Worm (Caenorhabditis elegans): Measurements from ENCODE around the gene F36H1.12.

Gene F36H1.12

DNA sequence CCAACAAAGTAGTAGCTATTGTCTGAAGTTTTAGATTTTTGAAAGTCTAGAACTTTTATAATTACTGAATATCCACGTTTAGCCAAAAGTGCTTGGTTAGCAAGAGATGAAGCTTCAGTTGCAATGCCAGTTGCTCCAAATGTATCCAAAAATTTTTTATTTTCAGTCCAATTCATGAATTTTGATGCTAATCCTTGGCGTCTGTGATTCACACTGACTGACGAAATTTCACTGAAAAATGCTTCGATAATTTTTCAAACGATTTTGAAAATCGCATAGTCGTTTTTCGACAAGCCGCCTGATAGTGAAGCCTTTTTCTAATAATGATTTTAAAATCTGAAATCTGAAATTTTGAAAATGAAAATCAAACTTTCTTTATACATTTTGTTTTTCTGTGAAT lies 40.5 kb upstream of the F36H1.12 start:
- TF ChIP-seq pes-1 (GFP tag; IDR thresholded peaks at IDR 0.05) (no peak), B0310.2 (tag; optimal IDR thresholded peaks at IDR 0.05) (no peak), aly-1 (tag; optimal IDR thresholded peaks at IDR 0.05) (no peak), ets-7 (tag; optimal IDR thresholded peaks at IDR 0.05) (no peak), sea-1 (GFP tag; conservative IDR thresholded peaks at IDR 0.05) (no peak), ceh-13 (GFP tag; optimal IDR thresholded peaks at IDR 0.05) (no peak), scrt-1 (GFP tag; IDR thresholded peaks at IDR 0.05) (no peak), tra-4 (tag; optimal IDR thresholded peaks at IDR 0.05) (no peak), hmbx-1 (tag; optimal IDR thresholded peaks at IDR 0.05) (no peak), flt-1 (GFP tag; IDR thresholded peaks at IDR 0.05) (no peak), hnd-1 (tag; optimal IDR thresholded peaks at IDR 0.05) (no peak), hmg-4 (GFP tag; optimal IDR thresholded peaks at IDR 0.05) (no peak), tbx-11 (GFP tag; IDR thresholded peaks at IDR 0.05) (no peak), ceh-36 (tag; optimal IDR thresholded peaks at IDR 0.05) (no peak), ama-1 (optimal IDR thresholded peaks at IDR 0.05) (no peak), F13C5.2 (tag; optimal IDR thresholded peaks at IDR 0.05) (no peak), tbx-37 (GFP tag; conservative IDR thresholded peaks at IDR 0.05) (no peak)

DNA sequence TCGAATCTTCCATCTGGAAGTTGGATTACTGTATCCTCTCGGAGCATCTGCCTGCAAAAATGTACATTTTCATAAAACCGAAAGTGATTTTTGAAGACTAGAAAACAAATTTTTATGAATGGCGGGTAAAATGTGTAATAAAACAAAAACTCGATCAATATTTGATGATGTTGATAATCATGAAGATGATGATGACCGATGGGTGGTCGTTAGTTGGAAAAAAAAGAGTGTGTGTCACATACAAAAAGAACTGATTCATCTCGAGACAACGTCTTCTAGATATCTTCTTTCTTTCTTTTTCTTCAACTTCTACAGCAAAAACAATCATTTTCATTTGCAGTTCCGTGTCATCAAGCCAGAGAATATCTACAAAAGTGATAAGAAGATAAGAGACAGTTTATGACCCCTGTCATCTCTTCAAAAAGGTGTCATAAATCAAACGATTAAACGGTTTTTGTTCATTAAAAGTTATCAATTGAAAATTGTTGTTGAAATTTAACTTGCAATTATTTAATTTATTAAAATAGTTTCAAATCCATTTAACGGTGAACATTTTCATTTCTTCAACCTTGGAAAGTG lies 39.1 kb upstream of the F36H1.12 start, which contains the start of gene bcc-1:
Gene bcc-1, minus strand, starts transcription at position 51 of the 579 bp plus-strand sequence.
- TF ChIP-seq flt-1 (GFP tag; IDR thresholded peaks at IDR 0.05) (no peak), hnd-1 (tag; optimal IDR thresholded peaks at IDR 0.05) (no peak), hmbx-1 (tag; optimal IDR thresholded peaks at IDR 0.05) (no peak), B0310.2 (tag; optimal IDR thresholded peaks at IDR 0.05) (no peak), ceh-36 (tag; optimal IDR thresholded peaks at IDR 0.05) (no peak), tra-4 (tag; optimal IDR thresholded peaks at IDR 0.05) (no peak), ceh-13 (GFP tag; optimal IDR thresholded peaks at IDR 0.05) (no peak), F13C5.2 (tag; optimal IDR thresholded peaks at IDR 0.05) (no peak), tbx-37 (GFP tag; conservative IDR thresholded peaks at IDR 0.05) (no peak), aly-1 (tag; optimal IDR thresholded peaks at IDR 0.05) (no peak), pes-1 (GFP tag; IDR thresholded peaks at IDR 0.05) (no peak), hmg-4 (GFP tag; optimal IDR thresholded peaks at IDR 0.05) (no peak), ets-7 (tag; optimal IDR thresholded peaks at IDR 0.05) (no peak), sea-1 (GFP tag; conservative IDR thresholded peaks at IDR 0.05) (no peak), tbx-11 (GFP tag; IDR thresholded peaks at IDR 0.05) (no peak), scrt-1 (GFP tag; IDR thresholded peaks at IDR 0.05) (no peak), ama-1 (optimal IDR thresholded peaks at IDR 0.05) (no peak)

DNA sequence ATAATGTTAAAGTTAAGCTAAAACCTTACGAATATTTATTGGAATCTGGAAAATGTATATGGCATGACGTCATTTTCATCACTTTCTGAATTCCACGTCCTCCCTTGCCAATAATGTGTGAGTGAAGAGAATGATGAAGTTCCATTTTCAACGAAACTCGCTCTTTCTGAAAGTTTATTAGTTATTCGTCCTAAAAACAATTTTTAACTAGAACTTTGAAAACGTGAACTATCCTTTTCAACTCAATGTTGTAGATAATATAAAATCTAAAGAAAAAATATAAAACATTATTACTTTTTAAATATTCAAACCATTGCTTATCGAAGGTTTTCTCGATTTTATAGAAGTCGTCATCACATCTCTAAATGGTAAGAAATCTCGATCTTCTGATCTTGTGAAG lies 36.0 kb upstream of the F36H1.12 start, which contains the start of gene M7.7:
Gene M7.7, plus strand, starts transcription at position 301 of the 400 bp plus-strand sequence.
- no peak for TF ChIP-seq ceh-36 (tag; optimal IDR thresholded peaks at IDR 0.05)
- no peak for TF ChIP-seq ama-1 (optimal IDR thresholded peaks at IDR 0.05)
- no peak for TF ChIP-seq hmg-4 (GFP tag; optimal IDR thresholded peaks at IDR 0.05)
- no peak for TF ChIP-seq scrt-1 (GFP tag; IDR thresholded peaks at IDR 0.05)
- no peak for TF ChIP-seq hnd-1 (tag; optimal IDR thresholded peaks at IDR 0.05)

DNA sequence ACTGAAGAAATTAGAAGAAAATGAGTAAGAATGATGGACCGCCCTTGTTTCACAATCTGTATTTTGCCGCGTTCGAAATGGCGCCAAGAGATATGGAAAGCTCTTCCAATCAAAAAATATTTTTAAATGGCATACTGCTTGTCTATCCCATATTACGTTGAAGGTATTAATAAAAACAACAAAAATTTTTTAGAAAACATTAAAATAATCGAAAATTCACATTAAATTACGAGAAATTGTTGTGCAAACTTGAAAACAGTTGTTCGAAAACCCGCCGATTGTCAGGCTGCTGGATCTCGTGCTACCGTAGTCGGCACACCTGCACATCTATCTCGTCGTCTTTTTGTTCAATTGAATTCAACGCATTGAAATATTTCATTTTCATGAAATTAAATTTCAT lies 30.1 kb upstream of the F36H1.12 start, which contains the start of gene klc-1:
Gene klc-1, plus strand, starts transcription at position 127 of the 400 bp plus-strand sequence.
- no peak for TF ChIP-seq hnd-1 (tag; optimal IDR thresholded peaks at IDR 0.05)
- TF ChIP-seq tbx-11 (GFP tag; IDR thresholded peaks at IDR 0.05) = no peak
- TF ChIP-seq ceh-13 (GFP tag; optimal IDR thresholded peaks at IDR 0.05) = no peak
- TF ChIP-seq pes-1 (GFP tag; IDR thresholded peaks at IDR 0.05) = no peak
- TF ChIP-seq ceh-36 (tag; optimal IDR thresholded peaks at IDR 0.05) = no peak
- no peak for TF ChIP-seq ama-1 (optimal IDR thresholded peaks at IDR 0.05)
- TF ChIP-seq tbx-37 (GFP tag; conservative IDR thresholded peaks at IDR 0.05) = no peak
- no peak for TF ChIP-seq hmbx-1 (tag; optimal IDR thresholded peaks at IDR 0.05)
- no peak for TF ChIP-seq sea-1 (GFP tag; conservative IDR thresholded peaks at IDR 0.05)
- no peak for TF ChIP-seq flt-1 (GFP tag; IDR thresholded peaks at IDR 0.05)
- TF ChIP-seq B0310.2 (tag; optimal IDR thresholded peaks at IDR 0.05) = no peak
- no peak for TF ChIP-seq hmg-4 (GFP tag; optimal IDR thresholded peaks at IDR 0.05)
- no peak for TF ChIP-seq scrt-1 (GFP tag; IDR thresholded peaks at IDR 0.05)
- TF ChIP-seq aly-1 (tag; optimal IDR thresholded peaks at IDR 0.05) = no peak

DNA sequence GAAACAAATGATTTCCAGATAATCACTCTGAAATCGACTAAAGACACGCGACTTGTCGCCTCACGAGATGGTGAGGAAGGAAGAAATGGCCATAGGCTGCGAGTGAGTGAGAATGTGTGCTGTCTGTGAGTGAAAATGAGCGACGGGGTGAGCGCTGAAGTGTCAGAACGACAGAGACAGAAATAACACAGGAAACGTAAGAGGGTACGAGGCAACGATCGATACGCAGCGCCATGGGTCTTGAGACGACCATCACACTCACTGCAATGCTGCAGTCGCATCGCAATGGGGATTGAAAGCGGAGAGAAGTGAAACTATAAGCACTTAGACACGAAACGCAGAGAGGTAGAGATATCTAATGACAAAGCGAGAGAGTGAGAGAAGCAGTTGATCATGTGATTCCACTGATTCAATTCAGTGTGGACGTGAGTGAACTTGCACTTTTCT lies 29.3 kb upstream of the F36H1.12 start:
- TF ChIP-seq tbx-11 (GFP tag; IDR thresholded peaks at IDR 0.05) (no peak), flt-1 (GFP tag; IDR thresholded peaks at IDR 0.05) (no peak), hnd-1 (tag; optimal IDR thresholded peaks at IDR 0.05) (no peak), F13C5.2 (tag; optimal IDR thresholded peaks at IDR 0.05) (peak; percentile 80), hmbx-1 (tag; optimal IDR thresholded peaks at IDR 0.05) (no peak), ets-7 (tag; optimal IDR thresholded peaks at IDR 0.05) (no peak), scrt-1 (GFP tag; IDR thresholded peaks at IDR 0.05) (no peak), hmg-4 (GFP tag; optimal IDR thresholded peaks at IDR 0.05) (peak; percentile 51), tbx-37 (GFP tag; conservative IDR thresholded peaks at IDR 0.05) (0 out of 2 replicates have a peak, but pooled peaks have one; percentile 9), tra-4 (tag; optimal IDR thresholded peaks at IDR 0.05) (no peak)

DNA sequence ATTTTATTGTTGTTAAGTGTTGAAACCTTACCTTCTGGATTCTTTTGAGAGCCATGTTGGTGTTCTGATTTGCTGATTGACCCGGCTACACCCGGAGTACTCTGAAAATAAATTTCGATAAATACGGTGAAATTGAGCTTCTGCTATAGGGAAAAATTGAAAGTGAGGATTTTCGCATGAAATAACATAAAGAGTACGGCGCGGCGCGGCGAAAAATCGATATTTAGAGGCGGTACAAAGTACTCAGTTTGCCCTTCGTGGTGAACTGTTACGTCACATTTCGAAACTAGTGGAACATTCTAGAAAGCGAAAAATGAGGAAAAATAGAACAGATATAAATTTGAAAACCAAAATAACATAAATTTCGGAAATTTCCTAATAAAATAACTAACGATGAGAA lies 28.7 kb upstream of the F36H1.12 start, which contains the start of gene let-70:
Gene let-70, minus strand, starts transcription at position 101 of the 400 bp plus-strand sequence.
- TF ChIP-seq ceh-13 (GFP tag; optimal IDR thresholded peaks at IDR 0.05) = no peak
- TF ChIP-seq ceh-36 (tag; optimal IDR thresholded peaks at IDR 0.05) = no peak
- no peak for TF ChIP-seq aly-1 (tag; optimal IDR thresholded peaks at IDR 0.05)
- TF ChIP-seq B0310.2 (tag; optimal IDR thresholded peaks at IDR 0.05) = no peak
- no peak for TF ChIP-seq ama-1 (optimal IDR thresholded peaks at IDR 0.05)
- no peak for TF ChIP-seq flt-1 (GFP tag; IDR thresholded peaks at IDR 0.05)
- no peak for TF ChIP-seq hmg-4 (GFP tag; optimal IDR thresholded peaks at IDR 0.05)
- no peak for TF ChIP-seq hmbx-1 (tag; optimal IDR thresholded peaks at IDR 0.05)
- TF ChIP-seq tbx-11 (GFP tag; IDR thresholded peaks at IDR 0.05) = no peak
- no peak for TF ChIP-seq tbx-37 (GFP tag; conservative IDR thresholded peaks at IDR 0.05)
- no peak for TF ChIP-seq tra-4 (tag; optimal IDR thresholded peaks at IDR 0.05)
- TF ChIP-seq ets-7 (tag; optimal IDR thresholded peaks at IDR 0.05) = no peak

DNA sequence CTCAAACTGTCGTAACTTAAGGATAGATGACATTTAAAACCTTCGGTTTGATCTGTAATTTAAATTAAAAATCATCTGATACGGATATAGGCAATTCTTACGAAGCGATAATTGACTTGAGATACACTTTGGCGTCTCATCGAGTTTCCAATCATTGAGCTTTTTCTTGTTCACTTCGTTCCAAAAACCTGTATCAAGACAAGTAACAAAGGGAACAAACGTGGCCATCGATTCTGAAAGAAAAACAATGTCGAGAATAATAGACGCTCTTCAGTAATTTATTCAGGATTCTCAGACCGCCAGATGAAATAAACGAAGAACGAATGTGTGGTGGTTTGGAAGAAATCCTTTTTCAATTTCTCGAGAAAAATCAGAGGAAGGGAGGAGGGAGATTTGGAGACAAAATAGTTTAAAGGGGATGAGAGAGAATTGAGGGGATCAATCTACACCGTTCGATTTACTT lies 27.4 kb upstream of the F36H1.12 start, which contains the start of gene atg-7:
Gene atg-7, minus strand, starts transcription at position 233 of the 463 bp plus-strand sequence.
- TF ChIP-seq hmg-4 (GFP tag; optimal IDR thresholded peaks at IDR 0.05) (no peak), flt-1 (GFP tag; IDR thresholded peaks at IDR 0.05) (no peak), tra-4 (tag; optimal IDR thresholded peaks at IDR 0.05) (no peak), ets-7 (tag; optimal IDR thresholded peaks at IDR 0.05) (no peak), aly-1 (tag; optimal IDR thresholded peaks at IDR 0.05) (no peak), ceh-13 (GFP tag; optimal IDR thresholded peaks at IDR 0.05) (no peak), tbx-37 (GFP tag; conservative IDR thresholded peaks at IDR 0.05) (no peak), sea-1 (GFP tag; conservative IDR thresholded peaks at IDR 0.05) (no peak), scrt-1 (GFP tag; IDR thresholded peaks at IDR 0.05) (no peak), B0310.2 (tag; optimal IDR thresholded peaks at IDR 0.05) (no peak), ceh-36 (tag; optimal IDR thresholded peaks at IDR 0.05) (no peak), hmbx-1 (tag; optimal IDR thresholded peaks at IDR 0.05) (no peak), tbx-11 (GFP tag; IDR thresholded peaks at IDR 0.05) (no peak), ama-1 (optimal IDR thresholded peaks at IDR 0.05) (no peak)
